Fruit fly (Drosophila melanogaster) whole organism, embryonic: ENCODE measurements around the gene Nct.

Experiments
- Bdp1 ChIP-seq: fragments of 200-800 bp; sonication (Bioruptor generic); optimal IDR thresholded peaks from 3 replicates; lab custom pipeline; 2016; ENCODE audit warnings: missing biosample characterization, missing genetic modification characterization
- BtbVII ChIP-seq: fragments of 200-800 bp; sonication (Bioruptor generic); optimal IDR thresholded peaks from 3 replicates; lab custom pipeline; 2017; ENCODE audit warnings: missing biosample characterization, mild to moderate bottlenecking, missing genetic modification characterization
- CG10147 ChIP-seq: fragments of 200-800 bp; sonication (Bioruptor generic); optimal IDR thresholded peaks from 2 replicates; lab custom pipeline; 2019; ENCODE audit warnings: missing biosample characterization, mild to moderate bottlenecking, missing genetic modification characterization, moderate library complexity
- CG10209 ChIP-seq: fragments of 200-800 bp; sonication (Bioruptor generic); optimal IDR thresholded peaks from 3 replicates; lab custom pipeline; 2017; ENCODE audit warnings: missing biosample characterization, mild to moderate bottlenecking, missing genetic modification characterization, missing genetic modification reagents
- CG10979 ChIP-seq: fragments of 200-800 bp; sonication (Bioruptor generic); optimal IDR thresholded peaks from 2 replicates; lab custom pipeline; 2018; ENCODE audit warnings: missing biosample characterization, mild to moderate bottlenecking, missing genetic modification characterization, moderate library complexity
- CG11456 ChIP-seq: fragments of 200-800 bp; sonication (Bioruptor generic); IDR thresholded peaks from 3 replicates; pipeline ENCODE4 v1.3.6; 2022; ENCODE audit warnings: missing biosample characterization, missing genetic modification characterization
- CG12236 ChIP-seq: fragments of 200-800 bp; sonication (Bioruptor generic); optimal IDR thresholded peaks from 2 replicates; lab custom pipeline; 2016; ENCODE audit warnings: missing biosample characterization, missing genetic modification characterization
- CG14710 ChIP-seq: fragments of 200-800 bp; sonication (Bioruptor generic); optimal IDR thresholded peaks from 3 replicates; lab custom pipeline; 2019; ENCODE audit warnings: missing biosample characterization, mild to moderate bottlenecking, missing genetic modification characterization, moderate library complexity
- CG15011 ChIP-seq: fragments of 200-800 bp; sonication (Bioruptor generic); optimal IDR thresholded peaks from 3 replicates; lab custom pipeline; 2018; ENCODE audit warnings: missing biosample characterization, mild to moderate bottlenecking, missing genetic modification characterization
- CG16813 ChIP-seq: fragments of 200-800 bp; sonication (Bioruptor generic); IDR thresholded peaks from 3 replicates; pipeline ENCODE4 v1.3.6; 2022; ENCODE audit warnings: missing biosample characterization, missing genetic modification characterization; ENCODE audit not compliant: partially characterized antibody
- CG17802 ChIP-seq: fragments of 200-800 bp; sonication (Bioruptor generic); optimal IDR thresholded peaks from 2 replicates; lab custom pipeline; 2018; ENCODE audit warnings: missing biosample characterization, mild to moderate bottlenecking, missing genetic modification characterization, moderate library complexity
- CG3065 ChIP-seq: fragments of 200-800 bp; sonication (Bioruptor generic); optimal IDR thresholded peaks from 2 replicates; lab custom pipeline; 2016; ENCODE audit warnings: missing biosample characterization, missing genetic modification characterization
- CG31441 ChIP-seq: fragments of 200-800 bp; sonication (Bioruptor generic); IDR thresholded peaks from 2 replicates; pipeline ENCODE4 v1.3.6; 2022; ENCODE audit warnings: missing biosample characterization, missing genetic modification characterization
- CG33213 ChIP-seq: fragments of 200-800 bp; sonication (Bioruptor generic); optimal IDR thresholded peaks from 3 replicates; lab custom pipeline; 2016; ENCODE audit warnings: missing biosample characterization, missing genetic modification characterization
- CG3407 ChIP-seq: fragments of 200-800 bp; sonication (Bioruptor generic); optimal IDR thresholded peaks from 2 replicates; lab custom pipeline; 2018; ENCODE audit warnings: missing biosample characterization, mild to moderate bottlenecking, missing genetic modification characterization
- CG43689 ChIP-seq: fragments of 200-800 bp; sonication (Bioruptor generic); IDR thresholded peaks from 2 replicates; pipeline ENCODE4 v1.3.6; 2022; ENCODE audit warnings: missing biosample characterization, missing genetic modification characterization
- CG4820 ChIP-seq: fragments of 200-800 bp; sonication (Bioruptor generic); optimal IDR thresholded peaks from 3 replicates; lab custom pipeline; 2016; ENCODE audit warnings: missing biosample characterization, missing genetic modification characterization
- CG8359 ChIP-seq: fragments of 200-800 bp; sonication (Bioruptor generic); optimal IDR thresholded peaks from 2 replicates; lab custom pipeline; 2017; ENCODE audit warnings: missing biosample characterization, mild to moderate bottlenecking, missing genetic modification characterization, borderline replicate concordance
- CG9932 ChIP-seq: fragments of 200-800 bp; sonication (Bioruptor generic); IDR thresholded peaks from 2 replicates; pipeline ENCODE4 v1.3.6; 2022; ENCODE audit warnings: missing biosample characterization, missing genetic modification characterization
- CTCF ChIP-seq: fragments of 200-800 bp; sonication (Bioruptor generic); optimal IDR thresholded peaks from 2 replicates; lab custom pipeline; 2017; ENCODE audit warnings: missing biosample characterization, mild to moderate bottlenecking, missing genetic modification characterization, moderate library complexity
- CkIIα-i1 ChIP-seq: fragments of 200-800 bp; sonication (Bioruptor generic); IDR thresholded peaks from 2 replicates; pipeline ENCODE4 v1.3.6; 2022; ENCODE audit warnings: missing biosample characterization, missing genetic modification characterization
- Dad ChIP-seq: fragments of 200-800 bp; sonication (Bioruptor generic); optimal IDR thresholded peaks from 3 replicates; lab custom pipeline; 2016; ENCODE audit warnings: missing biosample characterization, missing genetic modification characterization
- Dref ChIP-seq: fragments of 200-800 bp; sonication (Bioruptor generic); IDR thresholded peaks from 2 replicates; pipeline ENCODE4 v1.3.6; 2022; ENCODE audit warnings: missing biosample characterization, missing genetic modification characterization
- Med ChIP-seq: fragments of 200-800 bp; sonication (Bioruptor generic); peaks from one replicate; lab custom pipeline; 2016; ENCODE audit warnings: missing biosample characterization, missing genetic modification characterization, mild to moderate bottlenecking, inconsistent platforms, moderate library complexity
- Mes4 ChIP-seq: fragments of 200-800 bp; sonication (Bioruptor generic); optimal IDR thresholded peaks from 2 replicates; lab custom pipeline; 2016; ENCODE audit warnings: missing biosample characterization, missing genetic modification characterization
- Mrtf ChIP-seq: fragments of 200-800 bp; sonication (Bioruptor generic); IDR thresholded peaks from 3 replicates; pipeline ENCODE4 v1.3.6; 2022; ENCODE audit warnings: missing biosample characterization, missing genetic modification characterization
- Myb ChIP-seq: fragments of 200-800 bp; sonication (Bioruptor generic); optimal IDR thresholded peaks from 2 replicates; lab custom pipeline; 2016; ENCODE audit warnings: missing biosample characterization, missing genetic modification characterization
- NFAT ChIP-seq: fragments of 200-800 bp; sonication (Bioruptor generic); IDR thresholded peaks from 2 replicates; pipeline ENCODE4 v1.3.6; 2022; ENCODE audit warnings: missing biosample characterization, missing genetic modification characterization
- Nf-YB ChIP-seq: fragments of 200-800 bp; sonication (Bioruptor generic); optimal IDR thresholded peaks from 3 replicates; lab custom pipeline; 2019; ENCODE audit warnings: missing biosample characterization, mild to moderate bottlenecking, missing genetic modification characterization, moderate library complexity
- Pdp1 ChIP-seq, 2 experiments: fragments of 200-800 bp; sonication (Bioruptor generic); optimal IDR thresholded peaks; 3 replicates each; lab custom pipeline; 2016; ENCODE audit warnings: missing biosample characterization in 2 of 2, missing genetic modification characterization in 2 of 2, mild to moderate bottlenecking in 1 of 2, moderate library complexity in 1 of 2
- Spps ChIP-seq: fragments of 200-800 bp; sonication (Bioruptor generic); optimal IDR thresholded peaks from 2 replicates; lab custom pipeline; 2018; ENCODE audit warnings: missing biosample characterization, mild to moderate bottlenecking, missing genetic modification characterization
- amos ChIP-seq: fragments of 200-800 bp; sonication (Bioruptor generic); IDR thresholded peaks from 2 replicates; pipeline ENCODE4 v1.3.6; 2022; ENCODE audit warnings: missing biosample characterization, missing genetic modification characterization; ENCODE audit not compliant: partially characterized antibody
- ems ChIP-seq: fragments of 200-800 bp; sonication (Bioruptor generic); optimal IDR thresholded peaks from 3 replicates; lab custom pipeline; 2016; ENCODE audit warnings: missing biosample characterization, missing genetic modification characterization
- fd3F ChIP-seq: fragments of 200-800 bp; sonication (Bioruptor generic); optimal IDR thresholded peaks from 2 replicates; lab custom pipeline; 2018; ENCODE audit warnings: missing biosample characterization, mild to moderate bottlenecking, missing genetic modification characterization, moderate library complexity
- hkb ChIP-seq, 2 experiments: fragments of 200-800 bp in 1 of 2; fragments of >200 bp in 1 of 2; sonication (Bioruptor generic) in 1 of 2; IDR thresholded peaks in 1 of 2; optimal IDR thresholded peaks in 1 of 2; 2 replicates each; pipeline versions ENCODE4 v1.3.6 to Lab custom; 2017 to 2022; ENCODE audit warnings: missing biosample characterization in 1 of 2, missing genetic modification characterization in 1 of 2
- kay ChIP-seq: fragments of 200-800 bp; sonication (Bioruptor generic); optimal IDR thresholded peaks from 2 replicates; lab custom pipeline; 2016; ENCODE audit warnings: missing biosample characterization, missing genetic modification characterization
- lab ChIP-seq: fragments of 200-800 bp; sonication (Bioruptor generic); optimal IDR thresholded peaks from 3 replicates; lab custom pipeline; 2017; ENCODE audit warnings: missing biosample characterization, missing genetic modification characterization, mild to moderate bottlenecking, moderate library complexity, missing genetic modification reagents
- nom ChIP-seq: fragments of 200-800 bp; sonication (Bioruptor generic); optimal IDR thresholded peaks from 2 replicates; lab custom pipeline; 2017; ENCODE audit warnings: missing biosample characterization, missing genetic modification characterization, mild to moderate bottlenecking, moderate library complexity, missing genetic modification reagents
- onecut ChIP-seq: fragments of 200-800 bp; sonication (Bioruptor generic); IDR thresholded peaks from 2 replicates; pipeline ENCODE4 v1.3.6; 2022; ENCODE audit warnings: missing biosample characterization, missing genetic modification characterization
- phol ChIP-seq: fragments of 200-800 bp; sonication (Bioruptor generic); optimal IDR thresholded peaks from 3 replicates; lab custom pipeline; 2018; ENCODE audit warnings: missing biosample characterization, mild to moderate bottlenecking, missing genetic modification characterization, moderate library complexity
- ro ChIP-seq: fragments of 200-800 bp; sonication (Bioruptor generic); IDR thresholded peaks from 2 replicates; pipeline ENCODE4 v1.3.6; 2022; ENCODE audit warnings: missing biosample characterization, missing genetic modification characterization
- sd ChIP-seq: fragments of 200-800 bp; sonication (Bioruptor generic); optimal IDR thresholded peaks from 3 replicates; lab custom pipeline; 2018; ENCODE audit warnings: missing biosample characterization, mild to moderate bottlenecking, missing genetic modification characterization, moderate library complexity
- sens ChIP-seq: fragments of 200-800 bp; sonication (Bioruptor generic); peaks from one replicate; lab custom pipeline; 2016; ENCODE audit warnings: missing biosample characterization, missing genetic modification characterization
- sima ChIP-seq: fragments of 200-800 bp; sonication (Bioruptor generic); optimal IDR thresholded peaks from 2 replicates; lab custom pipeline; 2016; ENCODE audit warnings: missing biosample characterization, missing genetic modification characterization
- tin ChIP-seq: fragments of 200-800 bp; sonication (Bioruptor generic); optimal IDR thresholded peaks from 3 replicates; lab custom pipeline; 2016; ENCODE audit warnings: missing biosample characterization, missing genetic modification characterization
- toy ChIP-seq: fragments of 200-800 bp; sonication (Bioruptor generic); IDR thresholded peaks from 2 replicates; pipeline ENCODE4 v1.3.6; 2022; ENCODE audit warnings: missing biosample characterization, missing genetic modification characterization
- tup ChIP-seq: fragments of 200-800 bp; sonication (Bioruptor generic); optimal IDR thresholded peaks from 2 replicates; lab custom pipeline; 2016; ENCODE audit warnings: missing biosample characterization, mild to moderate bottlenecking, missing genetic modification characterization, moderate library complexity
- wor ChIP-seq: fragments of 200-800 bp; sonication (Bioruptor generic); IDR thresholded peaks from 2 replicates; pipeline ENCODE4 v1.3.6; 2022; ENCODE audit warnings: missing biosample characterization, missing genetic modification characterization
- zfh1 ChIP-seq: fragments of 200-800 bp; sonication (Bioruptor generic); IDR thresholded peaks from 3 replicates; pipeline ENCODE4 v1.3.6; 2022; ENCODE audit warnings: missing biosample characterization, missing genetic modification characterization

The Nct gene

dm6 chr3R:24810844-24811625 lies 40.4 kb upstream of the Nct start (continued):
- TF ChIP-seq CG10147 (GFP tag; lab: Kevin White, UChicago) (peak; percentile 68), Med (GFP tag; lab: Kevin White, UChicago) (peak; percentile 99), fd3F (GFP tag; lab: Kevin White, UChicago) (peak; percentile 91), CG3065 (GFP tag; lab: Kevin White, UChicago) (no peak), Spps (tag; lab: Kevin White, UChicago) (peak; percentile 47), CG10979 (tag; lab: Kevin White, UChicago) (peak; percentile 70), sima (GFP tag; lab: Kevin White, UChicago) (peak; percentile 71), tin (peak; percentile 75), Bdp1 (GFP tag; lab: Kevin White, UChicago) (peak; percentile 70), NFAT (GFP tag; lab: Robert Waterston, UW) (peak; percentile 90), zfh1 (GFP tag; lab: Robert Waterston, UW) (peak; percentile 87), CG31441 (GFP tag; lab: Robert Waterston, UW) (peak; percentile 83), CG17802 (tag; lab: Kevin White, UChicago) (peak; percentile 67), wor (GFP tag; lab: Robert Waterston, UW) (peak; percentile 74), kay (GFP tag; lab: Kevin White, UChicago) (peak; percentile 73), tup (GFP tag; lab: Kevin White, UChicago) (peak; percentile 80), CG11456 (peak; percentile 92), toy (GFP tag; lab: Robert Waterston, UW) (peak; percentile 67; the same call in 1 of the 2 replicates), CG14710 (peak; percentile 58), hkb (optimal IDR thresholded peaks at IDR 0.05; lab: Kevin White, UChicago) (no peak), hkb (GFP tag; IDR thresholded peaks at IDR 0.05; lab: Robert Waterston, UW) (peak; percentile 92), onecut (GFP tag; lab: Robert Waterston, UW) (peak; percentile 73), sd (tag; lab: Kevin White, UChicago) (peak; percentile 84), ems (GFP tag; lab: Kevin White, UChicago) (peak; percentile 93), Dad (GFP tag; lab: Kevin White, UChicago) (peak; percentile 86), amos (no peak), CG33213 (peak; percentile 45), CG43689 (GFP tag; lab: Robert Waterston, UW) (peak; percentile 81), CkIIα-i1 (GFP tag; lab: Robert Waterston, UW) (0 out of 2 replicates have a peak, but pooled peaks have one; percentile 24), phol (peak; percentile 82), Mes4 (GFP tag; lab: Kevin White, UChicago) (peak; percentile 77), nom (peak; percentile 19), ro (GFP tag; lab: Robert Waterston, UW) (peak; percentile 50; the same call in 1 of the 2 replicates), CG10209 (GFP tag; lab: Kevin White, UChicago) (peak; percentile 86), Dref (GFP tag; lab: Robert Waterston, UW) (no peak), CG4820 (GFP tag; lab: Kevin White, UChicago) (peak; percentile 84), Pdp1 (GFP tag; optimal IDR thresholded peaks at IDR 0.05; lab: Kevin White, UChicago) (peak; percentile 77 to 84), Mrtf (GFP tag; lab: Robert Waterston, UW) (peak; percentile 89), CG15011 (peak; percentile 78), Nf-YB (GFP tag; lab: Kevin White, UChicago) (peak; percentile 63), CG3407 (GFP tag; lab: Kevin White, UChicago) (peak; percentile 60), lab (GFP tag; lab: Kevin White, UChicago) (peak; percentile 95), CG8359 (GFP tag; lab: Kevin White, UChicago) (no peak), sens (peak; percentile 97), CG12236 (GFP tag; lab: Kevin White, UChicago) (peak; percentile 52), BtbVII (peak; percentile 89), CG16813 (no peak), CTCF (GFP tag; lab: Kevin White, UChicago) (peak; percentile 42), CG9932 (GFP tag; lab: Robert Waterston, UW) (peak; percentile 88), Myb (GFP tag; lab: Kevin White, UChicago) (peak; percentile 75)
